Fruit fly (Drosophila melanogaster) whole organism, embryonic: ENCODE measurements around the gene CG1847.

Source experiments
- CG4328 ChIP-seq: fragments of 200-800 bp; sonication (Bioruptor generic); optimal IDR thresholded peaks from 3 replicates; lab custom pipeline; 2017; ENCODE audit warnings: missing biosample characterization, missing genetic modification reagents, missing genetic modification characterization
- Dll ChIP-seq: fragments of 200-800 bp; sonication (Bioruptor generic); IDR thresholded peaks from 4 replicates; pipeline ENCODE4 v1.3.6; 2022; ENCODE audit warnings: missing biosample characterization, missing genetic modification characterization; ENCODE audit not compliant: partially characterized antibody

DNA sequence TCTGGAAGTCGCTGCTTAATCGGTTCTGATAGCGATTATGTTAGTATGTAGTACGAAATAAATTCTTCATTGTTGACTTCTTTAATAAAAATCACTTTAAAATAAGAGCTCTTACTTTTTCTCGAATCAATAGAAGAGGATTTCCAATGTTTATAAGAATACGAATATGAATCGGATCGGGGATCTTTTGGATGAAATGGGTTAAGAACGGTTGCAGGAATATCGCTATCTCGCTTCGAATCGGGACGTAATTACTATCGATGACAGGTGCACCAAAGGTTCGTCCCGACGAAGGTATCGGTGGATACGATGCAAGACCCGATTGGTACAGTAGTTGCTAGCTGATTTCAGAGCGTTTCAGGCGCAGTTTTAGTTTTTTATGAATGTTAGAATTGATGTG, 24.7 kb downstream of the CG1847 start, which contains the start of gene wisp:
- TF ChIP-seq Dll (GFP tag; lab: Robert Waterston, UW) (no peak), CG4328 (GFP tag; lab: Kevin White, UChicago) (no peak)
